Fruit fly (Drosophila melanogaster) S2 (cell line): ENCODE data around the gene CG12507.

Source experiments
- CG8478 ChIP-seq: fragments of >200 bp; optimal IDR thresholded peaks from 2 replicates; lab custom pipeline; 2018
- CTCF ChIP-seq, 2 experiments: fragments of >200 bp; optimal IDR thresholded peaks; 2 replicates each; lab custom pipeline; 2018

The CG12507 gene

DNA sequence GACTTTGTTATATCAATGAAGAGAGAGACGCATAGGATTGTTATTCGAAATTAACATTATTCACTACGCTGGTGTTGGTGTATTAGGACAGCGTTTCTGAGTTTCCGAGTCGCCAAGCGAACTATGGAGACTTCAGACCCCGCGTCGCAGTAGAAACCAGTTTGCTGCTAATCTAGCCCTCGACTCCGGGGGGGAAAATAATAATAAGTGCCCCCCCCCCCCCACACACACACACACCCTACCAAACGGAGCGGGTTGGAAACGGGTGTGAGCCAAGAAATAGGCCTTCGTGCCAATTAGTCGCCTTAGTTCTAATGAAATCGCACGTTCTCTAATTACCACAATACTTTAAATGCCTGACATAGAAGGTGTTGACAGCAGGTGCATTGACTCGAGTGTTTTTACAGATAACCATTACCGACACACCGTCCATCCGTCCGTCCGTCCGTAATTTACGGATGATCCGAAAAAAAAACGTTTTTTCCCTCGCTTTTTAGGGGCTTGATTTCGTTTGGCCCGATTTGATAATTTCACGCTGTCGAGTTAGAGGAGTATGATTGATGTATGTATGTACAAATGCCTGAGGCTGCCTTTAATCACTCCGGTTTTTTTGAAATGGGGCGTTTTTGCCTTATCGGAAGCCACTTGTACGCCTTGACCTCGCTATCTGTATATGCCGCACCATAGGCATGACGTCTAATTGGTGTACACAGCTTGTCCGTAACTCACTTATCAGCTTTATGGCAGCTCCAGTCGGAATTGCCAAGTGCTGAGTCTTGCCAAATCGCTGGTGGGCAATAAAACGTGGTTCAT lies 15.6 kb upstream of the CG12507 start:
- no peak for TF ChIP-seq CTCF (optimal IDR thresholded peaks at IDR 0.05; lab: Kevin White, UChicago)
- TF ChIP-seq CG8478 (lab: Kevin White, UChicago): no peak

DNA sequence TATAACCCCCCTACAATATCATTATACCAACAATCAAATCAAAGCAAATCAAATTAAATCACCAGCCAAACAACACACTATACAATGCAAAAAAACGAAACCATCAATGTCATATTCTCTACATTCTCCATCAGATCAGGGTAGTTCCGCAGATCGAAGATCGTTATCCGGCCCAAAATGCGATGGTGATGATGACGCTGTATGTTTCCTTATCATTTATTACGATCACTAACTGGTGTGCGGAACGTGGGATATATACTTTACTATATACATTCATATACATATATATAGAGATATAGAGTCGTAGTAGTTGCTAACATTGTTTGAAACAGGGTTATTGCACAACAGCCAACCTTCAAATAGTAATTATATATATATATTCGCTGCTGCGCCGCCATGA lies 15.0 kb upstream of the CG12507 start:
- TF ChIP-seq CG8478 (lab: Kevin White, UChicago): no peak
- TF ChIP-seq CTCF (optimal IDR thresholded peaks at IDR 0.05; lab: Kevin White, UChicago): no peak

DNA sequence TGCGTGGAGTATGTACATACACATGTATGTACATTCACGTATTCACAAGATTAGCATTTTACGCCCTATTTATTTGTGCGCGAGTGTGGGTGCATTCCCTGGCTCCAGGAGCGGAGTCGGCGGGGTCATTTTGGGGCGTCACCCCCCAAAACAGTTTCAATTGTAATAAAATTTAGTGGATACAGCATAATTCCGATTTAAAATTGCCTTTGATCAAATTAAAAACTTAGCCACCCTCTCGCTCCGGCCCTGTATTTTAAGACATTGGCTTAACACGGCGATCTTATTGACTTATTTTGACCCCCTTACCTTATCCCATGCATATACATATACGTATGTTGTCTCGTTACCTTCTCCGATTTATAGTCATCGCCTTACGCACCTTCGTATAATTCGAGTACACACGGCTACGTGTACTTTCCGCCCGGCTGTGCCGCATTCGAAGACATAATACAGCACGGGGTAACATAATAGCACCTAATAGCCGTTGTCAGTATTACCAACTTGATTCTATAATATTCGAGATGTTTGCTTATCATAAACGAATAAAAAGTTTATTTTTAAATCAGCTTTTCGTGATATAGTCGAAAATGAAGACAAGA lies 13.1 kb upstream of the CG12507 start:
- TF ChIP-seq CTCF (optimal IDR thresholded peaks at IDR 0.05; lab: Kevin White, UChicago): no peak
- no peak for TF ChIP-seq CG8478 (lab: Kevin White, UChicago)

DNA sequence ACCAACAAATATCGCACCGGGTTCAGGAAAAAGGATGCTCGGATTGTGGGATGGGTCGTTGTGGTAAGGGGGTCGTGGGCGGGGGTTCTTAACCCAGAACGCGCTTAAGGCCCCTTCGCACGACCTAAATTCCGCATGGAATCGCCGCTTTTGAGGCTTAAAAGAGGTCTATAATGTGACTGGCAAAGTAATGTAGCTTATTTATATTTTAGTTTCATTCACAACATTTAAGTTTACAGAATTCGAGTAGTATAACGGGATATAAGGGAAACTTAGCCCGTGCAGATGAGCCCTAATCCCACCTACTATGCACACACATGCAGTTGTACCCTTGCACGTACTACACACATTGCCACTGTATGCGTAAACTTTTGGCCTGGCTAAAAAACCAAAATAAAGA lies 12.4 kb upstream of the CG12507 start:
- TF ChIP-seq CTCF (optimal IDR thresholded peaks at IDR 0.05; lab: Kevin White, UChicago) (no peak), CG8478 (lab: Kevin White, UChicago) (no peak)

DNA sequence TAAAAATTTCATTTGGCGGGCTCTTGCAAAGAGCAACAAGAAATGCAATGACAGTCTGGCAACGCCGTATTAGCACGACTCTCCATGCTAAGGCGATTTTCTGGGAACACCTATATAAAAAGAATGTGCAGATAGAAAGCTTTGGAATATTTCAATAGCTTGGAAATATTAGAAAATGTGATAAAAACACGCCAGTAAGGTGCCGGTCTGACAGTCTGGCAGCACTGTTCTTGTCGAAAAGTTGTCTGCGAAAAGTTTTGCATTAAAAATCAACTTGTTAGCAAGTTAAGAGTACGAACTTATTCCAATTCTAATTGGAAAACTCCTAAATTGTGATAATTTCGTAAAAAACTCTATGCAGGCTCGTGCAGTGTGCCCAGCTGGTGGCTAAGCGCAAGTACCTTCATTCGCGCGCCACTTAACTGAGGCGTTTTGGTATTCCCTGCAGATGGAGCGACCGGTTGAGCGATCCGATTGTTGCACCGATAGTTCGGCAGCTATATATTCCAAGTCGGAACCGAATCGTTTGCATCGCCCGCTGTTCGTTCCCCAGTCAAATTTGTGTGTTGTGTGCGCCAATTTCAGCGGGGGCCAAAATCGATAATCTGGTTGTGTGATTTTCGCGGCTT lies 11.7 kb upstream of the CG12507 start, which contains the start of gene eas:
TSS of gene eas (plus strand) at position 451 of the 629 bp plus-strand sequence.
- TF ChIP-seq CG8478 (lab: Kevin White, UChicago): no peak
- peak; percentile 20 to 36 for TF ChIP-seq CTCF (optimal IDR thresholded peaks at IDR 0.05; lab: Kevin White, UChicago)

DNA sequence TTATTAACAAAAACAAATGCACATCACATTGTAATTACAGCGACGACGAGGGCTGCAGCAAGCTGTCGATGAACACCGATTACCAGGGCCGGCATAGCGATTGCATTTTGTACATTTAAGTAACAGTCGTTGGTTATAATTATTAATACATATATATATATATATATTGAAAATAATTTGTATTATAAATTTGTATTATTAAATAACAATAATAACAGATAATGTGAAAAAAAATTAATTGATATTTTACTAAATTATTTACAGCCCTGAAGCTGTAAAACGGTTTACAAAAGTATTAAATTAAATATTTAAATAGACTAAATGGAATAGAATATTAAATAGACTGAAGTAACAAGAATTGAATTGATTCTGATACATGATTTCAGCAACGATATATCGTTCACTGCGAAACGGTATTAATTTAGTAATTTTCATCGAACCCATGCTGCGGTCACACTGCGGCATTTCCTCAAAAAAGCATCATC lies 9.6 kb upstream of the CG12507 start, which contains the start of the genes kat80 and Prosalpha4:
TSS of gene kat80 (minus strand) at position 327 of the 485 bp plus-strand sequence.
TSS of gene Prosalpha4 (plus strand) at position 417 of the 485 bp plus-strand sequence.
- no peak for TF ChIP-seq CG8478 (lab: Kevin White, UChicago)

DNA sequence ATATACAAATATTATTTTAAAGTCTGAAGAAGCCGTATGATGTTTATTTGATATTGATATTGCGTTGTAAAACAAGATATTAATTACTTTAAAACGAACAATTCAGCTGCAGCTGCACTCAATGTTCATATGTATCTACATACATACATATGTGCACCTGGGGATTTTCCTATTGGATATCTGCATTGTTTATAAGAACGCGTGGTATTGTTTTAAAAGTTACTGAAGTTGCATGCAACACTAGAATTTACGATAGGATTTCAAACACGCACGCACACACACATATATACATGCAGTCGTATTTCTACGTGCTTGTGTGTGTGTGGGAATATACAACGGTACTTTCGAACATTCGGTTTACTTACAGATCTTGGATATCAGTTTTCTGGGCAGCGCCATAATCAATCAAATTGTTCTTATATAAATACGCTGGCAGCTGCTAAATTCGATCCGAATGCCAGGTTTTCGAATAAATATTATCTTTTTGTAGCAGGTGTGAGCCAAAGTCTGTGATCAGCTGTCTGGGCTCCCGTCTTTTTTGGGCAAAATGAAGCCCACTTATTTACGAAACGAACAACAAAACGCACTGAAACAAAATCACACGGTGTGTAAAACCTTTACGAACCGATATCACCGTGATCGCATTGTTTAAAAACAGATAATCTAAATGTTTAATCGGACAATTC lies 9.0 kb upstream of the CG12507 start:
- TF ChIP-seq CTCF (optimal IDR thresholded peaks at IDR 0.05; lab: Kevin White, UChicago) (no peak), CG8478 (lab: Kevin White, UChicago) (no peak)

DNA sequence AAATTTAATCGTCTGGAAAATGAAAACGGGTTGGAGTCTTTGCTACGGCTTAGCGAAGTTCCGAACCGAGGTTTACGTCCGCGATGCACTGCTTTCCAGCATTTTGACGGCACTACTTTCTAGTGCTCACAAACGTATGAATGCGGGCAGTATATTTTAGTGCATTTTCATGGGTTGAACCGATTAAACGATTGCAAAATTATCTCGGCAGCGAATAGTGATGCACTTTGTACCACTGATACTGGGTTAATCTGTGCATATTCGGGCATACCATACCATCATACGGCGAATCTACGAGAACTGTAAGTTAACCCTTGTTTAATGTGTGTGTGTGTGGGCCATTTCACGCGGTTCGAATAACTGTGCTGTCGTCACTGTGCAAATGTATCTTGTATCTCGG lies 4.5 kb upstream of the CG12507 start, which contains the start of gene Mfe2:
TSS of gene Mfe2 (plus strand) at position 157 of the 400 bp plus-strand sequence.
- TF ChIP-seq CG8478 (lab: Kevin White, UChicago) (no peak), CTCF (optimal IDR thresholded peaks at IDR 0.05; lab: Kevin White, UChicago) (peak; percentile 71 to 77)

DNA sequence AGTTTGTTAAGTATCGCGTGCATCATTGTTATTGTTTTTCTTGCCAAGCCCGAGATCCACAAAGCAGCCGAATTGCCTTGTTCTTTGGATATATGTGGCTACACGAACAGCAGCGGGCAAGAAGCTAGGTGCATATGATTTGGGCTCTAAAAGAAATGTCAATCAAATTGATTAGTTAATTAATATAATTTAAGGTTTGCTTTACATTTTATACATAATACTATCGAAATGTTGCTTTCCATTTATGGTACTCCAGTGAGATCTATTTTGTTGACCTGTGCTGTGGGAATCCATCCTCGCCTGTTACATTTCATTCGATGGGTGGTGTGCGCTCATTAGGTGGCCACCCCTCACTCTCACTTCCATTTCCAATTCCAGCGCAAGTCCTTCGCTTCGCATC lies 2.9 kb downstream of the CG12507 start:
- TF ChIP-seq CG8478 (lab: Kevin White, UChicago): no peak

DNA sequence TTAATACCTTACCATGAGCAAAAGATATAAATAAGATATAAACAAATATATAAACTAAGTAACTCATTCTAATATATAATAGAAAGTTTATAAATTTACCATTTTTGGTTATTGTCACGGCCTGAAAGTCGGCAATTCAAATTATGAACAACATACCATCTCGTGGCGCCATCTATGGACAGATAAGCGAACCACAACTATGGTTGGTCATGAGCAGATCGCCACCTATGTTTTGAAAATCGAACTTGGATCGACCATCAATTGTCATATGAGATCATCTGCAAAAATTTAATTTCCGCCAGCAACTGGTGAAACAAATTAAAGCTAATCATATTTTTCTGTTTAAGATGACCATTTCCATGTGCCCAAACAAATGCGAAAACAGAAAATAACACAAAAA lies 21.6 kb downstream of the CG12507 start:
- peak; percentile 93 to 95 for TF ChIP-seq CTCF (optimal IDR thresholded peaks at IDR 0.05; lab: Kevin White, UChicago)
- TF ChIP-seq CG8478 (lab: Kevin White, UChicago): no peak

DNA sequence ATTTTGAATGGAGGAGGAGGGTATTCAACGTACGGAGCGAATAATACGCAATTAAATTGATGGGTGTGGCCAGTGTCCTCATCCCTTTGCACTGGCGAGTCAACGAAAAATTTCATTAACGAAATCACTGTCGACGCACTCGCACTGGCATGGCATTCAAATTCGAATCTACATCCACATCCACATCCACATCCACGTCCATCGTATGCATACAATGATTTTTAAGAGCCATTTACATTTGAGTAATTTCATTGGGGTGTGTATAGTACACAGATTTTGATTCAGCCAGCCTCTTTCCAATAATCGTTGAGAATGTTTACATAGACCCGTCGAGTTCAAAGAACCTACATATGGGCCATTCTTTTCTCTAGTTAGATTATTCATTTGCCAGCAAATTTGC lies 22.3 kb downstream of the CG12507 start:
- TF ChIP-seq CG8478 (lab: Kevin White, UChicago) (no peak), CTCF (optimal IDR thresholded peaks at IDR 0.05; lab: Kevin White, UChicago) (no peak)

DNA sequence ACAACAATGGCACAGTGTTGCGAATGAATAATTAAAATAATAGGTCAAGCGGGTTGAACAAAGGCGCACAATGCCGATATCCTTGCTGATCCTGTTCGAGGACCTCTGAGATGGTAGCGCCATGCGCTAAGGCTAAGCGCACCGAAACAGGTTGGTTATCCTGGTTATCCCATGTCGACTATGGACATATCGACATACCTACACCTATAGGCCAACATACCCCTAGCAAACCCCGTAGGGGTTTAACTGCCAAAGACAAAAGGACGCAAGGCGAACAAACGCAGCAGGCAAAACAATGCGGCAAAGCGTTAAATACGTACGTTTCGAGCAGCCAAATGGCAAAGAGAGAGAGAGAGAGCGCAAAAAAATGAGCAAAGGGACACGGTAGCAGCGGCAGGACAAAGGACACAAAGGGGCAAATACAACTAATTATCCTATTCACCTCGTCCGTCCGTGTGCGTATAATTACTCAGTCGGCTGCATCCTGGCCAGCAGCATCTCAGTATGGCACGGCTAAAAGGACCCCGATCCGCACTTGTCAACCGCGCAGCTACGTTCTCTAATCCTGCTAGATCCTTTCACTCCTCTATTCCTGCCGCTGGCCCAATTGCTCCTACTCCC lies 24.4 kb downstream of the CG12507 start:
- TF ChIP-seq CTCF (optimal IDR thresholded peaks at IDR 0.05; lab: Kevin White, UChicago) (no peak), CG8478 (lab: Kevin White, UChicago) (no peak)

DNA sequence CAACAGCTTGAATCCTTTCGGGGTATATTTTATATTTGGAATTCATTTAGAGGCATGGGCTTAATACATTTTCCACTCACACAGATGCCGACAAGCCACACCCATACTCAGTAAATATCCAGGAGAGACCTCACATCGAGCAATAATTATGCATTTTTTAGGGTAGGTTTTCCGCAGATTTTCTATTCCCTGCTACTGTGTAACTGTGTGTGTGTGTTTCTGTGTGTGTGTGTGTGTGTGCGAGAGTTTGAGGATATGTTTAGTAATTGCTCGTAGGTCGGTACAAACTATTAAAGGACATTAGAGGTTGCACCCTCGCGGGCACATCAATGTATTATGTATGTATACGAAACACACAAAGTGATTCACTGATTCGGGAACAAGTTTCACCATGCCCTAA lies 35.0 kb downstream of the CG12507 start:
- TF ChIP-seq CG8478 (lab: Kevin White, UChicago) (no peak), CTCF (optimal IDR thresholded peaks at IDR 0.05; lab: Kevin White, UChicago) (no peak)

DNA sequence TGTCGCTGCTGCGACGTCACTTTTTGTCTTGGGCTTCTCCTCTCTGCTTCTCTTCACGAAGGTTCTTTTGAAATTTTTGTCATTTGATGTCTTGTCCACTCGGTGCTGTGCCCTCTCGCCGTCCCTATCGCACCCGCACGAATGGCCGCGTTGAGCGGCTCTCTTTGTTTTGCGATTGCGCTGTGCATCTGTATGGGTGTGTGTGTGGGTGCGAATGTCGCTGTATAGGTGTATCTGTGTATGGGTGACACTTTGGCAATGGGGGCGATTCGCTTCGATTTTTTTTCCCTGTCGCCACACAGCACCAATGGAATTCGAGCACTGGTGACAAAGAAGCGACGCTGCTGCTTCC lies 48.8 kb downstream of the CG12507 start:
- TF ChIP-seq CG8478 (lab: Kevin White, UChicago) (no peak), CTCF (optimal IDR thresholded peaks at IDR 0.05; lab: Kevin White, UChicago) (no peak)
